Worm (Caenorhabditis elegans) whole organism, young adult: ENCODE data around the gene otub-3.

ENCODE experiments used
- B0019.2 ChIP-seq: fragments of 200-800 bp; sonication (Bioruptor generic); conservative IDR thresholded peaks from 2 replicates; pipeline ENCODE4 v1.3.6; 2022; ENCODE audit warnings: missing genetic modification reagents, missing genetic modification characterization, missing compliant biosample characterization
- B0261.1 ChIP-seq: sonication (generic microtip); optimal IDR thresholded peaks from 2 replicates; lab custom pipeline; 2016; ENCODE audit warnings: mild to moderate bottlenecking, missing genetic modification characterization, moderate library complexity, missing compliant biosample characterization
- B0336.3 ChIP-seq: fragments of 200-800 bp; sonication (Bioruptor generic); IDR thresholded peaks from 2 replicates; pipeline ENCODE4 v1.3.6; 2022; ENCODE audit warnings: missing genetic modification characterization, missing compliant biosample characterization
- F22D6.2 ChIP-seq: sonication (generic microtip); optimal IDR thresholded peaks from 2 replicates; lab custom pipeline; 2016; ENCODE audit warnings: mild to moderate bottlenecking, missing genetic modification characterization, missing compliant biosample characterization
- F49E8.2 ChIP-seq: sonication (generic microtip); optimal IDR thresholded peaks from 3 replicates; lab custom pipeline; 2017; ENCODE audit warnings: missing genetic modification characterization, mild to moderate bottlenecking, missing compliant biosample characterization, antibody characterized with exemption, moderate library complexity; ENCODE audit not compliant: insufficient read depth
- F57A8.1 ChIP-seq: fragments of 200-800 bp; sonication (Bioruptor generic); optimal IDR thresholded peaks from 2 replicates; lab custom pipeline; 2018; ENCODE audit warnings: mild to moderate bottlenecking, missing genetic modification characterization, moderate library complexity, missing compliant biosample characterization
- Y53G8AR.9 ChIP-seq: fragments of 200-800 bp; sonication (Bioruptor generic); conservative IDR thresholded peaks from 2 replicates; pipeline ENCODE4 v1.3.6; 2022; ENCODE audit warnings: missing genetic modification reagents, missing genetic modification characterization, missing compliant biosample characterization
- Y95B8A.8 ChIP-seq: fragments of 200-800 bp; sonication (Bioruptor generic); IDR thresholded peaks from 2 replicates; pipeline ENCODE4 v1.3.6; 2022; ENCODE audit warnings: missing genetic modification reagents, missing genetic modification characterization, missing compliant biosample characterization
- akir-1 ChIP-seq: fragments of 200-800 bp; sonication (Bioruptor generic); optimal IDR thresholded peaks from 2 replicates; lab custom pipeline; 2018; ENCODE audit warnings: mild to moderate bottlenecking, missing genetic modification characterization, moderate library complexity, missing compliant biosample characterization
- ama-1 ChIP-seq, 3 experiments: fragments of 150-350 bp in 1 of 3; sonication (generic microtip) in 2 of 3; optimal IDR thresholded peaks; 2 replicates each; lab custom pipeline; 2014 to 2018; ENCODE audit warnings: missing biosample characterization in 2 of 3, missing genetic modification characterization in 2 of 3, missing genetic modification reagents in 2 of 3
- atf-7 ChIP-seq: sonication (generic microtip); optimal IDR thresholded peaks from 2 replicates; lab custom pipeline; 2017; ENCODE audit warnings: mild to moderate bottlenecking, missing genetic modification characterization, missing compliant biosample characterization
- athp-1 ChIP-seq: sonication (generic microtip); optimal IDR thresholded peaks from 2 replicates; lab custom pipeline; 2017; ENCODE audit warnings: mild to moderate bottlenecking, missing genetic modification characterization, missing compliant biosample characterization
- attf-5 ChIP-seq: fragments of 200-800 bp; sonication (Bioruptor generic); optimal IDR thresholded peaks from 2 replicates; lab custom pipeline; 2018; ENCODE audit warnings: mild to moderate bottlenecking, missing genetic modification characterization, missing compliant biosample characterization
- attf-6 ChIP-seq: fragments of 200-800 bp; sonication (Bioruptor generic); IDR thresholded peaks from 2 replicates; pipeline ENCODE4 v1.3.6; 2022; ENCODE audit warnings: missing genetic modification reagents, missing genetic modification characterization, missing compliant biosample characterization
- ceh-91 ChIP-seq: fragments of 200-800 bp; sonication (Bioruptor generic); IDR thresholded peaks from 2 replicates; pipeline ENCODE4 v1.3.6; 2022; ENCODE audit warnings: missing genetic modification reagents, missing genetic modification characterization, missing compliant biosample characterization
- efl-1 ChIP-seq: fragments of 150-350 bp; optimal IDR thresholded peaks from 2 replicates; lab custom pipeline; 2014; ENCODE audit warnings: missing biosample characterization, missing genetic modification reagents, missing genetic modification characterization
- egl-18 ChIP-seq: fragments of 200-800 bp; sonication (Bioruptor generic); IDR thresholded peaks from 2 replicates; pipeline ENCODE4 v1.3.6; 2022; ENCODE audit warnings: missing genetic modification reagents, missing genetic modification characterization, missing compliant biosample characterization
- him-1 ChIP-seq: sonication (generic microtip); optimal IDR thresholded peaks from 2 replicates; lab custom pipeline; 2016; ENCODE audit warnings: missing genotype, missing genetic modification reagents, missing genetic modification characterization, missing compliant biosample characterization
- hlh-12 ChIP-seq: sonication (generic microtip); optimal IDR thresholded peaks from 2 replicates; lab custom pipeline; 2016; ENCODE audit warnings: missing genetic modification characterization, missing compliant biosample characterization
- hmg-1.2 ChIP-seq: fragments of 200-800 bp; sonication (Bioruptor generic); IDR thresholded peaks from 2 replicates; pipeline ENCODE4 v1.3.6; 2022; ENCODE audit warnings: missing genetic modification reagents, missing genetic modification characterization, missing compliant biosample characterization
- hmg-20 ChIP-seq: fragments of 200-800 bp; sonication (Bioruptor generic); IDR thresholded peaks from 2 replicates; pipeline ENCODE4 v1.3.6; 2022; ENCODE audit warnings: missing genetic modification reagents, missing genetic modification characterization, missing compliant biosample characterization
- hrde-1 ChIP-seq: sonication (generic microtip); optimal IDR thresholded peaks from 2 replicates; lab custom pipeline; 2016; ENCODE audit warnings: missing genetic modification characterization, mild to moderate bottlenecking, missing compliant biosample characterization, moderate library complexity, missing genotype, missing genetic modification reagents, borderline replicate concordance
- hsf-1 ChIP-seq: fragments of 200-800 bp; sonication (Bioruptor generic); IDR thresholded peaks from 2 replicates; pipeline ENCODE4 v1.3.6; 2022; ENCODE audit warnings: missing genetic modification reagents, missing genetic modification characterization, missing compliant biosample characterization
- lin-54 ChIP-seq: fragments of 200-800 bp; sonication (Bioruptor generic); optimal IDR thresholded peaks from 2 replicates; lab custom pipeline; 2018; ENCODE audit warnings: mild to moderate bottlenecking, missing genetic modification characterization, missing compliant biosample characterization
- madf-6 ChIP-seq: fragments of 200-800 bp; sonication (Bioruptor generic); IDR thresholded peaks from 2 replicates; pipeline ENCODE4 v1.3.6; 2022; ENCODE audit warnings: missing genetic modification reagents, missing genetic modification characterization, missing compliant biosample characterization
- madf-8 ChIP-seq: fragments of 200-800 bp; sonication (Bioruptor generic); conservative IDR thresholded peaks from 2 replicates; pipeline ENCODE4 v1.3.6; 2022; ENCODE audit warnings: missing genetic modification reagents, missing genetic modification characterization, missing compliant biosample characterization
- mes-4 ChIP-seq: sonication (generic microtip); optimal IDR thresholded peaks from 2 replicates; lab custom pipeline; 2016; ENCODE audit warnings: missing genotype, missing genetic modification characterization, missing compliant biosample characterization
- mxl-1 ChIP-seq: sonication (generic microtip); optimal IDR thresholded peaks from 2 replicates; lab custom pipeline; 2016; ENCODE audit warnings: missing genetic modification characterization, missing compliant biosample characterization
- nfya-1 ChIP-seq: sonication (generic microtip); optimal IDR thresholded peaks from 2 replicates; lab custom pipeline; 2017; ENCODE audit warnings: antibody characterized with exemption, missing compliant biosample characterization, missing genetic modification characterization, borderline replicate concordance; ENCODE audit not compliant: insufficient read depth
- nhr-120 ChIP-seq: fragments of 200-800 bp; sonication (Bioruptor generic); IDR thresholded peaks from 2 replicates; pipeline ENCODE4 v1.3.6; 2022; ENCODE audit warnings: missing genetic modification characterization, missing compliant biosample characterization
- rcor-1 ChIP-seq: fragments of 200-800 bp; sonication (Bioruptor generic); IDR thresholded peaks from 2 replicates; pipeline ENCODE4 v1.3.6; 2022; ENCODE audit warnings: missing genetic modification reagents, missing genetic modification characterization, missing compliant biosample characterization
- repo-1 ChIP-seq: sonication (generic microtip); optimal IDR thresholded peaks from 2 replicates; lab custom pipeline; 2017; ENCODE audit warnings: mild to moderate bottlenecking, missing genetic modification characterization, missing compliant biosample characterization
- sea-2 ChIP-seq: fragments of 200-800 bp; sonication (Bioruptor generic); IDR thresholded peaks from 2 replicates; pipeline ENCODE4 v1.3.6; 2022; ENCODE audit warnings: missing genetic modification characterization, missing compliant biosample characterization
- snpc-3.4 ChIP-seq: sonication (generic microtip); optimal IDR thresholded peaks from 2 replicates; lab custom pipeline; 2017; ENCODE audit warnings: missing genetic modification characterization, mild to moderate bottlenecking, missing compliant biosample characterization, antibody characterized with exemption, moderate library complexity, missing genotype, missing genetic modification reagents
- snpc-4 ChIP-seq, 5 experiments: fragments of 150-350 bp in 1 of 5; sonication (generic microtip) in 4 of 5; optimal IDR thresholded peaks; 2 replicates each; lab custom pipeline; 2014 to 2018; ENCODE audit warnings: missing genetic modification characterization in 5 of 5, missing biosample characterization in 3 of 5, antibody characterized with exemption in 2 of 5, mild to moderate bottlenecking in 2 of 5, missing compliant biosample characterization in 2 of 5, missing genotype in 2 of 5, moderate library complexity in 2 of 5, missing genetic modification reagents in 1 of 5
- tbx-9 ChIP-seq: sonication (generic microtip); optimal IDR thresholded peaks from 2 replicates; lab custom pipeline; 2016; ENCODE audit warnings: borderline replicate concordance, missing genetic modification characterization, inconsistent platforms, missing compliant biosample characterization
- unc-62 ChIP-seq: fragments of 150-350 bp; optimal IDR thresholded peaks from 2 replicates; lab custom pipeline; 2014; ENCODE audit warnings: missing biosample characterization, missing genetic modification reagents, missing genetic modification characterization
- xnd-1 ChIP-seq: sonication (generic microtip); optimal IDR thresholded peaks from 2 replicates; lab custom pipeline; 2016; ENCODE audit warnings: missing genotype, missing genetic modification reagents, missing genetic modification characterization, missing compliant biosample characterization
- ztf-25 ChIP-seq: fragments of 200-800 bp; sonication (Bioruptor generic); IDR thresholded peaks from 2 replicates; pipeline ENCODE4 v1.3.6; 2022; ENCODE audit warnings: missing genetic modification reagents, missing genetic modification characterization, missing compliant biosample characterization

The otub-3 gene

ce11 chrIV:8728122-8728521, at the start of gene otub-3:
Gene otub-3, plus strand, starts transcription at chrIV:8728177.
- TF ChIP-seq B0336.3 (GFP tag; lab: Robert Waterston, UW) (peak; percentile 44; the same call in 1 of the 2 replicates), ztf-25 (no peak), snpc-3.4 (no peak), ama-1 (optimal IDR thresholded peaks at IDR 0.05; lab: Kevin White, UChicago) (no peak), ama-1 (GFP tag; optimal IDR thresholded peaks at IDR 0.05; lab: Kevin White, UChicago) (peak in 1 of 2 experiments; percentile 18), madf-8 (GFP tag; lab: Robert Waterston, UW) (peak; percentile 74), snpc-4 (GFP tag; optimal IDR thresholded peaks at IDR 0.05; lab: Kevin White, UChicago) (no peak), snpc-4 (tag; optimal IDR thresholded peaks at IDR 0.05; lab: Kevin White, UChicago) (no peak), madf-6 (GFP tag; lab: Robert Waterston, UW) (peak; percentile 85), efl-1 (GFP tag; lab: Kevin White, UChicago) (peak; percentile 78), attf-5 (no peak), hlh-12 (tag; lab: Kevin White, UChicago) (no peak), repo-1 (tag; lab: Kevin White, UChicago) (peak; percentile 20), xnd-1 (tag; lab: Kevin White, UChicago) (peak; percentile 66), sea-2 (GFP tag; lab: Robert Waterston, UW) (no peak), hmg-20 (GFP tag; lab: Robert Waterston, UW) (no peak), tbx-9 (tag; lab: Kevin White, UChicago) (no peak), attf-6 (0 out of 2 replicates have a peak, but pooled peaks have one; percentile 57), hrde-1 (peak; percentile 24), lin-54 (GFP tag; lab: Kevin White, UChicago) (peak; percentile 13), ceh-91 (no peak), F49E8.2 (no peak), hmg-1.2 (GFP tag; lab: Robert Waterston, UW) (no peak), athp-1 (peak; percentile 4), mxl-1 (no peak)

- no peak for TF ChIP-seq F57A8.1
These were observed 48.8 kb upstream of the otub-3 start, which contains the start of gene nlp-60 for ce11 chrIV:8679225-8679624. Gene nlp-60, minus strand, starts transcription at chrIV:8679325.

ce11 chrIV:8686510-8686909, 41.5 kb upstream of the otub-3 start, which contains the start of gene pole-2:
Gene pole-2, minus strand, starts transcription at chrIV:8686610.
- TF ChIP-seq hsf-1 (GFP tag; lab: Robert Waterston, UW) (peak; percentile 16; the same call in 1 of the 2 replicates), atf-7 (tag; lab: Kevin White, UChicago) (no peak), snpc-4 (GFP tag; optimal IDR thresholded peaks at IDR 0.05; lab: Kevin White, UChicago) (no peak), snpc-4 (tag; optimal IDR thresholded peaks at IDR 0.05; lab: Kevin White, UChicago) (peak in 1 of 4 experiments; percentile 14), Y53G8AR.9 (0 out of 2 replicates have a peak, but pooled peaks have one; percentile 40), unc-62 (GFP tag; lab: Kevin White, UChicago) (no peak), F49E8.2 (peak; percentile 3), ama-1 (optimal IDR thresholded peaks at IDR 0.05; lab: Kevin White, UChicago) (no peak), ama-1 (GFP tag; optimal IDR thresholded peaks at IDR 0.05; lab: Kevin White, UChicago) (peak in 1 of 2 experiments; percentile 60)

- TF ChIP-seq madf-8 (GFP tag; lab: Robert Waterston, UW), result no peak
- TF ChIP-seq Y95B8A.8 (GFP tag; lab: Robert Waterston, UW), result 0 out of 2 replicates have a peak, but pooled peaks have one; percentile 11
- no peak for TF ChIP-seq nhr-120 (GFP tag; lab: Robert Waterston, UW)
These were observed 41.0 kb upstream of the otub-3 start for ce11 chrIV:8686966-8687365.

ce11 chrIV:8687605-8688191, 40.3 kb upstream of the otub-3 start, which contains the start of gene snrp-3:
Gene snrp-3, minus strand, starts transcription at chrIV:8687810.
- TF ChIP-seq nfya-1 (no peak), ama-1 (optimal IDR thresholded peaks at IDR 0.05; lab: Kevin White, UChicago) (no peak), ama-1 (GFP tag; optimal IDR thresholded peaks at IDR 0.05; lab: Kevin White, UChicago) (no peak), akir-1 (GFP tag; lab: Kevin White, UChicago) (no peak), athp-1 (no peak), F22D6.2 (tag; lab: Kevin White, UChicago) (no peak), B0261.1 (tag; lab: Kevin White, UChicago) (no peak), egl-18 (GFP tag; lab: Robert Waterston, UW) (no peak), him-1 (tag; lab: Kevin White, UChicago) (no peak), mes-4 (no peak), F57A8.1 (no peak), rcor-1 (GFP tag; lab: Robert Waterston, UW) (peak; percentile 42), attf-5 (peak; percentile 79), B0019.2 (GFP tag; lab: Robert Waterston, UW) (no peak)
